Fruit fly (Drosophila melanogaster) whole organism, embryonic: ENCODE data around the gene SMC6.

ENCODE experiments used
- BEAF-32 ChIP-seq: fragments of 200-800 bp; sonication (Bioruptor generic); optimal IDR thresholded peaks from 3 replicates; lab custom pipeline; 2017; ENCODE audit warnings: missing biosample characterization, missing genetic modification characterization, mild to moderate bottlenecking, moderate library complexity, missing genetic modification reagents
- Blimp-1 ChIP-seq: fragments of 200-800 bp; sonication (Bioruptor generic); optimal IDR thresholded peaks from 3 replicates; lab custom pipeline; 2018; ENCODE audit warnings: missing biosample characterization, missing genetic modification characterization, mild to moderate bottlenecking, moderate library complexity, missing genetic modification reagents
- BtbVII ChIP-seq: fragments of 200-800 bp; sonication (Bioruptor generic); optimal IDR thresholded peaks from 3 replicates; lab custom pipeline; 2017; ENCODE audit warnings: missing biosample characterization, mild to moderate bottlenecking, missing genetic modification characterization
- Bteb2 ChIP-seq: fragments of 200-800 bp; sonication (Bioruptor generic); optimal IDR thresholded peaks from 2 replicates; lab custom pipeline; 2016; ENCODE audit warnings: missing biosample characterization, missing genetic modification characterization
- CG10366 ChIP-seq: fragments of 200-800 bp; sonication (Bioruptor generic); IDR thresholded peaks from 2 replicates; pipeline ENCODE4 v1.3.6; 2022; ENCODE audit warnings: missing biosample characterization, missing genetic modification characterization
- CG10543 ChIP-seq: fragments of 200-800 bp; sonication (Bioruptor generic); optimal IDR thresholded peaks from 3 replicates; lab custom pipeline; 2017; ENCODE audit warnings: missing biosample characterization, mild to moderate bottlenecking, missing genetic modification characterization, moderate library complexity
- CG11695 ChIP-seq: fragments of 200-800 bp; sonication (Bioruptor generic); IDR thresholded peaks from 3 replicates; pipeline ENCODE4 v1.3.6; 2022; ENCODE audit warnings: missing biosample characterization, missing genetic modification characterization
- CG12104 ChIP-seq: fragments of 200-800 bp; sonication (Bioruptor generic); optimal IDR thresholded peaks from 3 replicates; lab custom pipeline; 2016; ENCODE audit warnings: missing biosample characterization, missing genetic modification characterization
- CG13296 ChIP-seq: fragments of 200-800 bp; sonication (Bioruptor generic); optimal IDR thresholded peaks from 3 replicates; lab custom pipeline; 2018; ENCODE audit warnings: missing biosample characterization, mild to moderate bottlenecking, missing genetic modification characterization
- CG13894 ChIP-seq: fragments of 200-800 bp; sonication (Bioruptor generic); optimal IDR thresholded peaks from 3 replicates; lab custom pipeline; 2018; ENCODE audit warnings: missing biosample characterization, mild to moderate bottlenecking, missing genetic modification characterization, moderate library complexity
- CG14014 ChIP-seq: fragments of 200-800 bp; sonication (Bioruptor generic); IDR thresholded peaks from 2 replicates; pipeline ENCODE4 v1.3.6; 2022; ENCODE audit warnings: missing biosample characterization, missing genetic modification characterization
- CG15011 ChIP-seq: fragments of 200-800 bp; sonication (Bioruptor generic); optimal IDR thresholded peaks from 3 replicates; lab custom pipeline; 2018; ENCODE audit warnings: missing biosample characterization, mild to moderate bottlenecking, missing genetic modification characterization
- CG17385 ChIP-seq: fragments of 200-800 bp; sonication (Bioruptor generic); optimal IDR thresholded peaks from 3 replicates; lab custom pipeline; 2018; ENCODE audit warnings: missing biosample characterization, mild to moderate bottlenecking, missing genetic modification characterization
- CG17829 ChIP-seq: fragments of 200-800 bp; optimal IDR thresholded peaks from 2 replicates; lab custom pipeline; 2019; ENCODE audit warnings: missing biosample characterization, mild to moderate bottlenecking, missing genetic modification characterization, moderate library complexity
- CG2116 ChIP-seq: fragments of 200-800 bp; sonication (Bioruptor generic); optimal IDR thresholded peaks from 3 replicates; lab custom pipeline; 2018; ENCODE audit warnings: missing biosample characterization, mild to moderate bottlenecking, missing genetic modification characterization
- CG31388 ChIP-seq: fragments of 200-800 bp; sonication (Bioruptor generic); optimal IDR thresholded peaks from 2 replicates; lab custom pipeline; 2016; ENCODE audit warnings: missing biosample characterization, missing genetic modification characterization
- CG32532 ChIP-seq: fragments of 200-800 bp; sonication (Bioruptor generic); IDR thresholded peaks from 2 replicates; pipeline ENCODE4 v1.3.6; 2022; ENCODE audit warnings: missing biosample characterization, missing genetic modification characterization
- CG34376 ChIP-seq: fragments of 200-800 bp; sonication (Bioruptor generic); optimal IDR thresholded peaks from 2 replicates; lab custom pipeline; 2018; ENCODE audit warnings: missing biosample characterization, mild to moderate bottlenecking, missing genetic modification characterization
- CG3838 ChIP-seq: fragments of 200-800 bp; sonication (Bioruptor generic); optimal IDR thresholded peaks from 3 replicates; lab custom pipeline; 2016; ENCODE audit warnings: missing biosample characterization, missing genetic modification characterization
- CG6654 ChIP-seq: fragments of 200-800 bp; sonication (Bioruptor generic); optimal IDR thresholded peaks from 2 replicates; lab custom pipeline; 2017; ENCODE audit warnings: missing biosample characterization, mild to moderate bottlenecking, missing genetic modification characterization
- CG6791 ChIP-seq: fragments of 200-800 bp; sonication (Bioruptor generic); IDR thresholded peaks from 3 replicates; pipeline ENCODE4 v1.3.6; 2022; ENCODE audit warnings: missing biosample characterization, missing genetic modification characterization; ENCODE audit not compliant: partially characterized antibody
- CG7357 ChIP-seq: fragments of 200-800 bp; sonication (Bioruptor generic); IDR thresholded peaks from 3 replicates; pipeline ENCODE4 v1.3.6; 2022; ENCODE audit warnings: missing biosample characterization, missing genetic modification characterization
- CG8089 ChIP-seq: fragments of 200-800 bp; sonication (Bioruptor generic); optimal IDR thresholded peaks from 3 replicates; lab custom pipeline; 2016; ENCODE audit warnings: missing biosample characterization, missing genetic modification characterization
- CG8359 ChIP-seq: fragments of 200-800 bp; sonication (Bioruptor generic); optimal IDR thresholded peaks from 2 replicates; lab custom pipeline; 2017; ENCODE audit warnings: missing biosample characterization, mild to moderate bottlenecking, missing genetic modification characterization, borderline replicate concordance
- CG8765 ChIP-seq: fragments of 200-800 bp; sonication (Bioruptor generic); IDR thresholded peaks from 2 replicates; pipeline ENCODE4 v1.3.6; 2022; ENCODE audit warnings: missing biosample characterization, missing genetic modification characterization
- CrebB ChIP-seq: fragments of 200-800 bp; sonication (Bioruptor generic); optimal IDR thresholded peaks from 3 replicates; lab custom pipeline; 2018; ENCODE audit warnings: missing biosample characterization, mild to moderate bottlenecking, missing genetic modification characterization
- Gsc ChIP-seq: fragments of 200-800 bp; sonication (Bioruptor generic); IDR thresholded peaks from 2 replicates; pipeline ENCODE4 v1.3.6; 2022; ENCODE audit warnings: missing biosample characterization, missing genetic modification characterization
- Hmr ChIP-seq: fragments of 200-800 bp; sonication (Bioruptor generic); optimal IDR thresholded peaks from 3 replicates; lab custom pipeline; 2017; ENCODE audit warnings: mild to moderate bottlenecking, missing biosample characterization, missing genetic modification reagents, missing genetic modification characterization
- Kr ChIP-seq: fragments of 200-800 bp; sonication (Bioruptor generic); optimal IDR thresholded peaks from 2 replicates; lab custom pipeline; 2017; ENCODE audit warnings: missing biosample characterization, mild to moderate bottlenecking, missing genetic modification characterization
- Mad ChIP-seq: fragments of 200-800 bp; sonication (Bioruptor generic); optimal IDR thresholded peaks from 2 replicates; lab custom pipeline; 2016; ENCODE audit warnings: missing biosample characterization, missing genetic modification characterization
- Oli ChIP-seq: fragments of 200-800 bp; sonication (Bioruptor generic); optimal IDR thresholded peaks from 2 replicates; lab custom pipeline; 2018; ENCODE audit warnings: missing biosample characterization, mild to moderate bottlenecking, missing genetic modification characterization, moderate library complexity
- Trl ChIP-seq, 3 experiments: fragments of >200 bp in 2 of 3; fragments of 200-800 bp in 1 of 3; sonication (Bioruptor generic) in 1 of 3; optimal IDR thresholded peaks; 2 replicates in 1 of 3; 3 replicates in 2 of 3; lab custom pipeline; 2016 to 2017; ENCODE audit warnings: missing biosample characterization in 1 of 3, missing genetic modification characterization in 1 of 3
- Xbp1 ChIP-seq: fragments of 200-800 bp; sonication (Bioruptor generic); optimal IDR thresholded peaks from 3 replicates; lab custom pipeline; 2016; ENCODE audit warnings: missing biosample characterization, mild to moderate bottlenecking, missing genetic modification characterization
- cato ChIP-seq: fragments of 200-800 bp; sonication (Bioruptor generic); optimal IDR thresholded peaks from 2 replicates; lab custom pipeline; 2016; ENCODE audit warnings: missing biosample characterization, missing genetic modification characterization, borderline replicate concordance
- ci ChIP-seq: fragments of 200-800 bp; sonication (Bioruptor generic); IDR thresholded peaks from 3 replicates; pipeline ENCODE4 v1.3.6; 2022; ENCODE audit warnings: missing biosample characterization, missing genetic modification characterization
- dan ChIP-seq: fragments of 200-800 bp; sonication (Bioruptor generic); IDR thresholded peaks from 2 replicates; pipeline ENCODE4 v1.3.6; 2022; ENCODE audit warnings: missing biosample characterization, missing genetic modification characterization
- dati ChIP-seq: fragments of 200-800 bp; sonication (Bioruptor generic); IDR thresholded peaks from 2 replicates; pipeline ENCODE4 v1.3.6; 2022; ENCODE audit warnings: missing biosample characterization, missing genetic modification characterization
- emc ChIP-seq: fragments of 200-800 bp; sonication (Bioruptor generic); optimal IDR thresholded peaks from 2 replicates; lab custom pipeline; 2016; ENCODE audit warnings: missing biosample characterization, missing genetic modification characterization
- ftz-f1 ChIP-seq: fragments of 200-800 bp; sonication (Bioruptor generic); optimal IDR thresholded peaks from 2 replicates; lab custom pipeline; 2016; ENCODE audit warnings: missing biosample characterization, missing genetic modification characterization
- gt ChIP-seq: fragments of 200-800 bp; sonication (Bioruptor generic); IDR thresholded peaks from 2 replicates; pipeline ENCODE4 v1.3.6; 2022; ENCODE audit warnings: missing biosample characterization, missing genetic modification characterization
- ken ChIP-seq: fragments of 200-800 bp; sonication (Bioruptor generic); IDR thresholded peaks from 3 replicates; pipeline ENCODE4 v1.3.6; 2022; ENCODE audit warnings: missing biosample characterization, missing genetic modification characterization
- maf-S ChIP-seq: fragments of 200-800 bp; sonication (Bioruptor generic); optimal IDR thresholded peaks from 2 replicates; lab custom pipeline; 2016; ENCODE audit warnings: missing biosample characterization, missing genetic modification characterization
- mld ChIP-seq: fragments of 200-800 bp; sonication (Bioruptor generic); IDR thresholded peaks from 3 replicates; pipeline ENCODE4 v1.3.6; 2022; ENCODE audit warnings: missing biosample characterization, missing genetic modification characterization; ENCODE audit not compliant: partially characterized antibody
- nau ChIP-seq: fragments of 200-800 bp; sonication (Bioruptor generic); optimal IDR thresholded peaks from 3 replicates; lab custom pipeline; 2017; ENCODE audit warnings: missing biosample characterization, mild to moderate bottlenecking, missing genetic modification characterization, missing genetic modification reagents
- rib ChIP-seq: fragments of 200-800 bp; sonication (Bioruptor generic); IDR thresholded peaks from 2 replicates; pipeline ENCODE4 v1.3.6; 2022; ENCODE audit warnings: missing biosample characterization, missing genetic modification characterization
- salm ChIP-seq: fragments of 200-800 bp; sonication (Bioruptor generic); optimal IDR thresholded peaks from 2 replicates; lab custom pipeline; 2018; ENCODE audit warnings: missing biosample characterization, mild to moderate bottlenecking, missing genetic modification characterization
- sim ChIP-seq: fragments of 200-800 bp; sonication (Bioruptor generic); IDR thresholded peaks from 2 replicates; pipeline ENCODE4 v1.3.6; 2022; ENCODE audit warnings: missing biosample characterization, missing genetic modification characterization
- sisA ChIP-seq: fragments of 200-800 bp; sonication (Bioruptor generic); IDR thresholded peaks from 2 replicates; pipeline ENCODE4 v1.3.6; 2022; ENCODE audit warnings: missing biosample characterization, missing genetic modification characterization
- sob ChIP-seq: fragments of 200-800 bp; sonication (Bioruptor generic); IDR thresholded peaks from 2 replicates; pipeline ENCODE4 v1.3.6; 2022; ENCODE audit warnings: missing biosample characterization, missing genetic modification characterization
- usp ChIP-seq: fragments of >200 bp; optimal IDR thresholded peaks from 2 replicates; lab custom pipeline; 2017; ENCODE audit warnings: missing biosample characterization, missing genetic modification characterization

SMC6 gene

DNA sequence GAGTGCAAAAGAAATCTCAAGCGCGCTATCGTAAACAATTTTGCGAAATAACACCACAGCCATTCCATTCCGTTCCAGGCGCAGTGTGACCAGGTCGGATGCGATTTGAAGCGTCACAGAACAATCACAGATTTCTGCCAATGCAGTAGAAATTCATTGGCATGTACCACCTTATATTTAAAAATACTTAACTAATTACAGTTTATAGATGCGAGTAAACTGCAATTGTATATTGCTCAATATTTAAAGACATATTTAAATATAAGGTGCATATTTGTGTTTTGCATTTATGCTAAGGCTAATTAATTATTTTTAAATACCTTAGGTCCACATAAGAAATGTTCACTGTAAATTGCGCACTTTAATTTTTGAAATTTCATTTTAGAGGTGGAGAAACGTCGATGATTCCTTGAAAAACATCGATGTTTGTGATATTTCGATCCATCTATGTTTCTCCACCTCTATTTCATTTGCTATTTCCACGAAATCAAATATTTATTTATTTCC lies at the start of gene SMC6, which contains the start of gene CG6204 (continued):
- TF ChIP-seq CrebB (peak; percentile 90), salm (tag; lab: Kevin White, UChicago) (peak; percentile 92), CG10543 (GFP tag; lab: Kevin White, UChicago) (peak; percentile 91), nau (GFP tag; lab: Kevin White, UChicago) (no peak), usp (GFP tag; lab: Kevin White, UChicago) (no peak), cato (peak; percentile 83), CG12104 (GFP tag; lab: Kevin White, UChicago) (peak; percentile 83), Blimp-1 (GFP tag; lab: Kevin White, UChicago) (peak; percentile 90), CG8765 (GFP tag; lab: Robert Waterston, UW) (peak; percentile 82), emc (peak; percentile 40), CG31388 (GFP tag; lab: Kevin White, UChicago) (peak; percentile 86), ci (GFP tag; lab: Robert Waterston, UW) (peak; percentile 92), CG17385 (GFP tag; lab: Kevin White, UChicago) (peak; percentile 90), CG34376 (GFP tag; lab: Kevin White, UChicago) (peak; percentile 84), CG2116 (GFP tag; lab: Kevin White, UChicago) (peak; percentile 82), CG6654 (GFP tag; lab: Kevin White, UChicago) (peak; percentile 66), dan (peak; percentile 83), CG7357 (GFP tag; lab: Robert Waterston, UW) (peak; percentile 90), CG8359 (GFP tag; lab: Kevin White, UChicago) (peak; percentile 61), CG17829 (tag; lab: Kevin White, UChicago) (peak; percentile 95), Hmr (GFP tag; lab: Kevin White, UChicago) (peak; percentile 94), Xbp1 (GFP tag; lab: Kevin White, UChicago) (peak; percentile 94), CG15011 (GFP tag; lab: Kevin White, UChicago) (peak; percentile 88), mld (GFP tag; lab: Robert Waterston, UW) (no peak), sisA (peak; percentile 95), dati (GFP tag; lab: Robert Waterston, UW) (peak; percentile 78), Bteb2 (GFP tag; lab: Kevin White, UChicago) (peak; percentile 90), sob (GFP tag; lab: Robert Waterston, UW) (peak; percentile 95), sim (GFP tag; lab: Robert Waterston, UW) (peak; percentile 88; the same call in 1 of the 2 replicates), BtbVII (GFP tag; lab: Kevin White, UChicago) (peak; percentile 84), Mad (GFP tag; lab: Kevin White, UChicago) (peak; percentile 79), CG11695 (peak; percentile 95), ken (GFP tag; lab: Robert Waterston, UW) (peak; percentile 93), Oli (tag; lab: Kevin White, UChicago) (peak; percentile 96), Trl (optimal IDR thresholded peaks at IDR 0.05; lab: Kevin White, UChicago) (no peak), Trl (GFP tag; optimal IDR thresholded peaks at IDR 0.05; lab: Kevin White, UChicago) (peak; percentile 79), CG6791 (GFP tag; lab: Robert Waterston, UW) (no peak), CG32532 (GFP tag; lab: Robert Waterston, UW) (peak; percentile 96), gt (peak; percentile 67; the same call in 1 of the 2 replicates), maf-S (GFP tag; lab: Kevin White, UChicago) (peak; percentile 85), Kr (no peak), CG3838 (peak; percentile 71), BEAF-32 (GFP tag; lab: Kevin White, UChicago) (peak; percentile 71), CG13894 (peak; percentile 95), CG8089 (GFP tag; lab: Kevin White, UChicago) (peak; percentile 53), ftz-f1 (GFP tag; lab: Kevin White, UChicago) (no peak), Gsc (GFP tag; lab: Robert Waterston, UW) (peak; percentile 80), rib (GFP tag; lab: Robert Waterston, UW) (peak; percentile 90), CG14014 (GFP tag; lab: Robert Waterston, UW) (peak; percentile 96), CG10366 (GFP tag; lab: Robert Waterston, UW) (peak; percentile 95), CG13296 (peak; percentile 91)
